Fruit fly (Drosophila melanogaster) whole organism, embryonic: ENCODE results near the gene CG14088.
A peak's percentile ranks its signal among the peaks of the same experiment; 100 is the strongest.

Experiments used
- B-H2 ChIP-seq: fragments of 200-800 bp; sonication (Bioruptor generic); optimal IDR thresholded peaks from 2 replicates; lab custom pipeline; 2018; ENCODE audit warnings: missing biosample characterization, mild to moderate bottlenecking, missing genetic modification characterization
- Bgb ChIP-seq: fragments of 200-800 bp; sonication (Bioruptor generic); IDR thresholded peaks from 2 replicates; pipeline ENCODE4 v1.3.6; 2022; ENCODE audit warnings: missing biosample characterization, missing genetic modification characterization; ENCODE audit not compliant: partially characterized antibody
- CG15514 ChIP-seq: fragments of 200-800 bp; sonication (Bioruptor generic); optimal IDR thresholded peaks from 3 replicates; lab custom pipeline; 2017; ENCODE audit warnings: missing biosample characterization, missing genetic modification characterization, mild to moderate bottlenecking, moderate library complexity, missing genetic modification reagents
- CG30403 ChIP-seq: fragments of 200-800 bp; sonication (Bioruptor generic); optimal IDR thresholded peaks from 3 replicates; lab custom pipeline; 2016; ENCODE audit warnings: missing biosample characterization, missing genetic modification characterization
- Elba2 ChIP-seq: fragments of 200-800 bp; sonication (Bioruptor generic); optimal IDR thresholded peaks from 3 replicates; lab custom pipeline; 2016; ENCODE audit warnings: missing biosample characterization, missing genetic modification characterization
- Kr ChIP-seq: fragments of 200-800 bp; sonication (Bioruptor generic); optimal IDR thresholded peaks from 2 replicates; lab custom pipeline; 2017; ENCODE audit warnings: missing biosample characterization, mild to moderate bottlenecking, missing genetic modification characterization
- Neu2 ChIP-seq: fragments of 200-800 bp; sonication (Bioruptor generic); optimal IDR thresholded peaks from 3 replicates; lab custom pipeline; 2016; ENCODE audit warnings: missing biosample characterization, missing genetic modification characterization, borderline replicate concordance
- Vsx1 ChIP-seq: fragments of 200-800 bp; sonication (Bioruptor generic); optimal IDR thresholded peaks from 2 replicates; lab custom pipeline; 2017; ENCODE audit warnings: missing biosample characterization, mild to moderate bottlenecking, missing genetic modification characterization, missing genetic modification reagents
- ap ChIP-seq: fragments of 200-800 bp; sonication (Bioruptor generic); IDR thresholded peaks from 2 replicates; pipeline ENCODE4 v1.3.6; 2022; ENCODE audit warnings: missing biosample characterization, missing genetic modification characterization
- chn ChIP-seq: fragments of 200-800 bp; sonication (Bioruptor generic); optimal IDR thresholded peaks from 2 replicates; lab custom pipeline; 2016; ENCODE audit warnings: missing biosample characterization, missing genetic modification characterization
- pan ChIP-seq, 4 experiments: fragments of >200 bp in 3 of 4; fragments of 200-800 bp in 1 of 4; sonication (Bioruptor generic) in 1 of 4; optimal IDR thresholded peaks in 3 of 4; IDR thresholded peaks in 1 of 4; 2 replicates each; pipeline versions ENCODE4 v1.3.6 to Lab custom; 2017 to 2022; ENCODE audit warnings: missing biosample characterization in 2 of 4, missing genetic modification characterization in 2 of 4, mixed read lengths in 1 of 4
- vfl ChIP-seq: fragments of 200-800 bp; sonication (Bioruptor generic); optimal IDR thresholded peaks from 2 replicates; lab custom pipeline; 2016; ENCODE audit warnings: missing biosample characterization, missing genetic modification characterization

DNA sequence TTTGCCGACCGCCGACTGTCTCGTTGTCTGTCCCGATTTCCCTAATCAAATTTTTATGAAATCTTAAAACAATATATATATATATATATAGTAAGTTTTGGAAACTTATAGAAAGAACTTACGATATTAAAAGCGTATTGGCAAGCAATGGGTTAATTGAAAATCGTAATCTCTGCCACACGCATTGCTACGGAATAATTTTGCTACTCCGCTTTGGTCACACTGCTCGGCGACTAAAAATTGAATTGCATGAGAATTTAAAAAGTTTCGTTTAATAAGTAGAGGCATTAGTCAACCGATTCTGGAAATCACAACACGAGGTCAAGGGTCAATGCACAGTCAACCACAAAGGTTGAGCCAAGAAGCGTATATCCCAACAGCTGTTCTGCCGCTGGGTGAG is 9.2 kb downstream of the CG14088 start, which contains the start of gene Bet1:
- no peak for TF ChIP-seq Neu2 (GFP tag; lab: Kevin White, UChicago)
- no peak for TF ChIP-seq vfl (GFP tag; lab: Kevin White, UChicago)
- no peak for TF ChIP-seq pan (optimal IDR thresholded peaks at IDR 0.05; lab: Kevin White, UChicago)
- peak in 1 of 2 experiments; percentile 41 for TF ChIP-seq pan (GFP tag; optimal IDR thresholded peaks at IDR 0.05 in 1 of 2, IDR thresholded peaks at IDR 0.05 in 1 of 2)
- TF ChIP-seq Bgb (GFP tag; lab: Robert Waterston, UW): no peak
- no peak for TF ChIP-seq chn (GFP tag; lab: Kevin White, UChicago)
- no peak for TF ChIP-seq Vsx1 (GFP tag; lab: Kevin White, UChicago)
- no peak for TF ChIP-seq Kr (GFP tag; lab: Kevin White, UChicago)
- TF ChIP-seq B-H2 (GFP tag; lab: Kevin White, UChicago): no peak
- peak; percentile 25 for TF ChIP-seq Elba2
- no peak for TF ChIP-seq ap (GFP tag; lab: Robert Waterston, UW)
- TF ChIP-seq CG15514: no peak
- no peak for TF ChIP-seq CG30403 (GFP tag; lab: Kevin White, UChicago)
